Fruit fly (Drosophila melanogaster) whole organism, wandering third instar larva: ENCODE data around the gene Rpn10.

Source experiments
- CrebA ChIP-seq: fragments of 200-800 bp; sonication (Bioruptor generic); optimal IDR thresholded peaks from 2 replicates; lab custom pipeline; 2016; ENCODE audit warnings: missing biosample characterization, mild to moderate bottlenecking, missing genetic modification characterization, borderline replicate concordance
- dsf ChIP-seq: sonication (Bioruptor generic); optimal IDR thresholded peaks from 2 replicates; lab custom pipeline; 2016; ENCODE audit warnings: missing biosample characterization, missing genetic modification characterization, borderline replicate concordance
- ey ChIP-seq: fragments of 200-800 bp; sonication (Bioruptor generic); optimal IDR thresholded peaks from 2 replicates; lab custom pipeline; 2016; ENCODE audit warnings: missing biosample characterization, missing genetic modification characterization
- psq ChIP-seq: fragments of 200-800 bp; sonication (Bioruptor generic); optimal IDR thresholded peaks from 3 replicates; lab custom pipeline; 2017; ENCODE audit warnings: missing biosample characterization, mild to moderate bottlenecking, missing genetic modification characterization, moderate library complexity
- sage ChIP-seq: fragments of 200-800 bp; sonication (Bioruptor generic); optimal IDR thresholded peaks from 2 replicates; lab custom pipeline; 2016; ENCODE audit warnings: missing biosample characterization, mild to moderate bottlenecking, missing genetic modification characterization
- sv ChIP-seq: fragments of 200-800 bp; sonication (Bioruptor generic); optimal IDR thresholded peaks from 3 replicates; lab custom pipeline; 2016; ENCODE audit warnings: missing biosample characterization, missing genetic modification characterization
- usp ChIP-seq: fragments of >200 bp; optimal IDR thresholded peaks from 2 replicates; lab custom pipeline; 2017; ENCODE audit warnings: missing biosample characterization, missing genetic modification characterization

DNA sequence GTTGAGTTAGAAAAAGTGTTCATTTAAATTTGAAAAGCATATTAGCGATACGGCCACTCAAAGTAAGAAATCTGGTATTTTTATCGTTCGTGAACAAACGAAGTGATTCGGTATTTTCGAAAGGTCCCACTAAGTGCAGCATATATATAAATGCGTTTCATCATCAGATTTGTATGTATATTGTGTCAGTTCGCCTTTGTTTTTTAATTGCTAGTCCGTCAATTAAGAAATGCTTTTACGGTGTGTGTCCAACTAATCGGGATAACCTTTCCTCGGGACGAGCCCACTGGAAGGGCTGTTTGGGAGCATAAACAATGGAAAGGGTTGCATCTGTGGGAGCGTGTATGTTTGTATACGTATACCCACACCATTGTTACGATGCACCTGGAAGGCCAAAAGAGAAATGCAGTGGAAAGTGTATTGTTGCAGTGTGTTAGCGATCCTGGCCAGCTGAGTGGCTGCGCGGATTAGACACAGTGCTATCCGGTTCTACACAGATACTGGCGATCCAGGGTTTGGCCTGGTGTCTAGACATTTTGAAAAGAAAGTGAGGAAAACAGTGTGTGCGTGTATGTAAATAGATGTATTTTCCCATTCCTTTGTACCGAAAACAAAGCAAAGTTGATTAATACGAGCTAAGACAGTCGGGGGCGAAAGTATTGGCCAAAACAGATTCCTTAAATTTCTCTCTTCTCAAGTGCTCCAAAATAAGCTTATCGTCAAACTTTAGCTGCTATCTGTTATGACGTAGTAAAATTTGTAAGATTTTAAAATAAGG is 13.6 kb upstream of the Rpn10 start, which contains the start of gene CG7611:
- no peak for TF ChIP-seq dsf (GFP tag; lab: Kevin White, UChicago)
- peak; percentile 49 for TF ChIP-seq sage (GFP tag; lab: Kevin White, UChicago)
- TF ChIP-seq psq (GFP tag; lab: Kevin White, UChicago) = peak; percentile 6
- no peak for TF ChIP-seq sv
- TF ChIP-seq usp (GFP tag; lab: Kevin White, UChicago) = no peak
- no peak for TF ChIP-seq ey (GFP tag; lab: Kevin White, UChicago)
- no peak for TF ChIP-seq CrebA (GFP tag; lab: Kevin White, UChicago)
